Worm (Caenorhabditis elegans) whole organism, early embryonic: ENCODE measurements around the gene fcd-2.
"Not testable (repeated sequence)": the region's sequence is repeated elsewhere in the genome, so short reads cannot be mapped to it uniquely, and the experiment has no call there.

Experiments used
- B0310.2 ChIP-seq: sonication (generic microtip); optimal IDR thresholded peaks from 2 replicates; lab custom pipeline; 2016; ENCODE audit warnings: mild to moderate bottlenecking, missing genetic modification characterization, missing compliant biosample characterization
- F13C5.2 ChIP-seq: sonication (generic microtip); optimal IDR thresholded peaks from 2 replicates; lab custom pipeline; 2017; ENCODE audit warnings: mild to moderate bottlenecking, missing genetic modification characterization, inconsistent platforms, missing compliant biosample characterization
- aly-1 ChIP-seq: sonication (generic microtip); optimal IDR thresholded peaks from 2 replicates; lab custom pipeline; 2016; ENCODE audit warnings: missing genetic modification characterization, missing compliant biosample characterization
- ama-1 ChIP-seq: fragments of 150-350 bp; optimal IDR thresholded peaks from 2 replicates; lab custom pipeline; 2014
- ceh-13 ChIP-seq: fragments of 200-800 bp; sonication (Bioruptor generic); optimal IDR thresholded peaks from 2 replicates; lab custom pipeline; 2018; ENCODE audit warnings: mild to moderate bottlenecking, missing genetic modification characterization, missing compliant biosample characterization
- ceh-36 ChIP-seq: sonication (generic microtip); optimal IDR thresholded peaks from 2 replicates; lab custom pipeline; 2016; ENCODE audit warnings: missing genetic modification characterization, inconsistent platforms, missing compliant biosample characterization
- ets-7 ChIP-seq: sonication (generic microtip); optimal IDR thresholded peaks from 2 replicates; lab custom pipeline; 2016; ENCODE audit warnings: missing genotype, missing genetic modification characterization, missing compliant biosample characterization
- flt-1 ChIP-seq: fragments of 200-800 bp; sonication (Bioruptor generic); IDR thresholded peaks from 2 replicates; pipeline ENCODE4 v1.3.6; 2022; ENCODE audit warnings: missing genetic modification characterization, missing compliant biosample characterization
- hmbx-1 ChIP-seq: sonication (generic microtip); optimal IDR thresholded peaks from 2 replicates; lab custom pipeline; 2016; ENCODE audit warnings: mild to moderate bottlenecking, missing genetic modification characterization, missing compliant biosample characterization
- hmg-4 ChIP-seq: fragments of 200-800 bp; sonication (Bioruptor generic); optimal IDR thresholded peaks from 2 replicates; lab custom pipeline; 2018; ENCODE audit warnings: mild to moderate bottlenecking, missing genetic modification characterization, missing compliant biosample characterization
- hnd-1 ChIP-seq: sonication (generic microtip); optimal IDR thresholded peaks from 2 replicates; lab custom pipeline; 2016; ENCODE audit warnings: missing genetic modification characterization, missing compliant biosample characterization
- pes-1 ChIP-seq: fragments of 200-800 bp; sonication (Bioruptor generic); IDR thresholded peaks from 2 replicates; pipeline ENCODE4 v1.3.6; 2022; ENCODE audit warnings: missing genetic modification reagents, missing genetic modification characterization, missing compliant biosample characterization
- scrt-1 ChIP-seq: fragments of 200-800 bp; sonication (Bioruptor generic); IDR thresholded peaks from 2 replicates; pipeline ENCODE4 v1.3.6; 2022; ENCODE audit warnings: missing genetic modification characterization, missing compliant biosample characterization
- sea-1 ChIP-seq: fragments of 200-800 bp; sonication (Bioruptor generic); conservative IDR thresholded peaks from 2 replicates; pipeline ENCODE4 v1.3.6; 2022; ENCODE audit warnings: missing genetic modification characterization, missing compliant biosample characterization
- tbx-11 ChIP-seq: fragments of 200-800 bp; sonication (Bioruptor generic); IDR thresholded peaks from 2 replicates; pipeline ENCODE4 v1.3.6; 2022; ENCODE audit warnings: missing genetic modification characterization, missing compliant biosample characterization
- tbx-37 ChIP-seq: fragments of 200-800 bp; sonication (Bioruptor generic); conservative IDR thresholded peaks from 2 replicates; pipeline ENCODE4 v1.3.6; 2022; ENCODE audit warnings: missing genetic modification reagents, missing genetic modification characterization, missing compliant biosample characterization
- tra-4 ChIP-seq: sonication (generic microtip); optimal IDR thresholded peaks from 2 replicates; lab custom pipeline; 2017; ENCODE audit warnings: missing genetic modification characterization, missing compliant biosample characterization

The fcd-2 gene

ce11 chrIV:15025384-15025783 lies at the start of gene fcd-2:
Gene fcd-2, plus strand, starts transcription at chrIV:15025710.
- TF ChIP-seq B0310.2 (tag; lab: Kevin White, UChicago), result no peak
- TF ChIP-seq F13C5.2, result peak; percentile 46

ce11 chrIV:14978204-14978603 lies 47.3 kb upstream of the fcd-2 start:
- TF ChIP-seq ceh-13 (GFP tag; lab: Kevin White, UChicago) (no peak), pes-1 (no peak), tbx-37 (GFP tag; lab: Robert Waterston, UW) (no peak), ets-7 (tag; lab: Kevin White, UChicago) (no peak), ceh-36 (tag; lab: Kevin White, UChicago) (no peak), flt-1 (GFP tag; lab: Robert Waterston, UW) (no peak), hnd-1 (no peak), F13C5.2 (no peak), scrt-1 (GFP tag; lab: Robert Waterston, UW) (no peak), hmg-4 (no peak), hmbx-1 (no peak), ama-1 (lab: Kevin White, UChicago) (no peak), sea-1 (GFP tag; lab: Robert Waterston, UW) (no peak), tra-4 (tag; lab: Kevin White, UChicago) (no peak)

ce11 chrIV:14981311-14981710 lies 44.2 kb upstream of the fcd-2 start, which contains the start of gene atln-2:
Gene atln-2, plus strand, starts transcription at chrIV:14981611.
- TF ChIP-seq tbx-11 (no peak), ama-1 (lab: Kevin White, UChicago) (no peak), ets-7 (tag; lab: Kevin White, UChicago) (no peak), sea-1 (GFP tag; lab: Robert Waterston, UW) (no peak), hnd-1 (no peak), B0310.2 (tag; lab: Kevin White, UChicago) (no peak), pes-1 (no peak), flt-1 (GFP tag; lab: Robert Waterston, UW) (no peak), tra-4 (tag; lab: Kevin White, UChicago) (no peak), ceh-13 (GFP tag; lab: Kevin White, UChicago) (no peak), tbx-37 (GFP tag; lab: Robert Waterston, UW) (no peak), F13C5.2 (no peak), hmbx-1 (no peak), aly-1 (tag; lab: Kevin White, UChicago) (no peak)

- TF ChIP-seq F13C5.2 (no peak), sea-1 (GFP tag; lab: Robert Waterston, UW) (no peak), pes-1 (no peak), tra-4 (tag; lab: Kevin White, UChicago) (no peak), hnd-1 (no peak), tbx-37 (GFP tag; lab: Robert Waterston, UW) (no peak), ceh-36 (tag; lab: Kevin White, UChicago) (no peak), B0310.2 (tag; lab: Kevin White, UChicago) (no peak), hmg-4 (no peak), ets-7 (tag; lab: Kevin White, UChicago) (no peak), ama-1 (lab: Kevin White, UChicago) (no peak), flt-1 (GFP tag; lab: Robert Waterston, UW) (no peak), scrt-1 (GFP tag; lab: Robert Waterston, UW) (no peak), ceh-13 (GFP tag; lab: Kevin White, UChicago) (no peak), tbx-11 (no peak), aly-1 (tag; lab: Kevin White, UChicago) (no peak), hmbx-1 (no peak)
Observed at ce11 chrIV:14985019-14985418, 40.5 kb upstream of the fcd-2 start.

- TF ChIP-seq tbx-37 (GFP tag; lab: Robert Waterston, UW) (no peak), flt-1 (GFP tag; lab: Robert Waterston, UW) (no peak), aly-1 (tag; lab: Kevin White, UChicago) (peak; percentile 45), B0310.2 (tag; lab: Kevin White, UChicago) (no peak)
Observed at ce11 chrIV:14985859-14986258, 39.7 kb upstream of the fcd-2 start.

ce11 chrIV:14986684-14987083 lies 38.8 kb upstream of the fcd-2 start, which contains the start of gene dpy-4:
Gene dpy-4, minus strand, starts transcription at chrIV:14986784.
- TF ChIP-seq tbx-37 (GFP tag; lab: Robert Waterston, UW), result no peak
- TF ChIP-seq sea-1 (GFP tag; lab: Robert Waterston, UW), result no peak
- TF ChIP-seq hmbx-1, result no peak
- TF ChIP-seq hmg-4, result no peak
- no peak for TF ChIP-seq F13C5.2
- no peak for TF ChIP-seq tbx-11
- TF ChIP-seq pes-1, result no peak

- not testable (repeated sequence) for TF ChIP-seq sea-1 (GFP tag; lab: Robert Waterston, UW); scrt-1 (GFP tag; lab: Robert Waterston, UW); F13C5.2
Observed at ce11 chrIV:15006494-15006893, 19.0 kb upstream of the fcd-2 start, which contains the start of gene Y41E3.6. Gene Y41E3.6, plus strand, starts transcription at chrIV:15006794.

- TF ChIP-seq ceh-36 (tag; lab: Kevin White, UChicago), result no peak
- no peak for TF ChIP-seq tra-4 (tag; lab: Kevin White, UChicago)
Observed at ce11 chrIV:15008200-15008599, 17.3 kb upstream of the fcd-2 start.

- TF ChIP-seq pes-1 (no peak), scrt-1 (GFP tag; lab: Robert Waterston, UW) (no peak), ceh-36 (tag; lab: Kevin White, UChicago) (no peak), tbx-37 (GFP tag; lab: Robert Waterston, UW) (no peak), B0310.2 (tag; lab: Kevin White, UChicago) (no peak), F13C5.2 (no peak), hmbx-1 (no peak), hmg-4 (no peak), ama-1 (lab: Kevin White, UChicago) (no peak)
Observed at ce11 chrIV:15011169-15011568, 14.3 kb upstream of the fcd-2 start.
